Fruit fly (Drosophila melanogaster): ENCODE measurements around the gene CG15394.

- no peak for TF ChIP-seq D1 (tag; optimal IDR thresholded peaks at IDR 0.05)
- TF ChIP-seq gl (tag; optimal IDR thresholded peaks at IDR 0.05) = no peak
- TF ChIP-seq CG17806 (tag; optimal IDR thresholded peaks at IDR 0.05) = no peak
- no peak for TF ChIP-seq Pif1A (GFP tag; optimal IDR thresholded peaks at IDR 0.05)
- no peak for TF ChIP-seq CG10348 (GFP tag; IDR thresholded peaks at IDR 0.05)
- TF ChIP-seq rn (GFP tag; IDR thresholded peaks at IDR 0.05) = no peak
- TF ChIP-seq CG9948 (tag; optimal IDR thresholded peaks at IDR 0.05) = no peak
- TF ChIP-seq CG32121 (GFP tag; IDR thresholded peaks at IDR 0.05) = no peak
- TF ChIP-seq Snoo (tag; optimal IDR thresholded peaks at IDR 0.05) = no peak
These were observed 35.8 kb downstream of the CG15394 start for dm6 chr2L:2627507-2627906.
